Worm (Caenorhabditis elegans) whole organism, young adult: Measurements from ENCODE around the gene Y22D7AL.7.

ENCODE experiments used
- B0261.1 ChIP-seq: sonication (generic microtip); optimal IDR thresholded peaks from 2 replicates; lab custom pipeline; 2016; ENCODE audit warnings: mild to moderate bottlenecking, missing genetic modification characterization, moderate library complexity, missing compliant biosample characterization
- C17E4.6 ChIP-seq: fragments of 200-800 bp; sonication (Bioruptor generic); IDR thresholded peaks from 2 replicates; pipeline ENCODE4 v1.3.6; 2022; ENCODE audit warnings: missing genetic modification reagents, missing genetic modification characterization, missing compliant biosample characterization
- F22D6.2 ChIP-seq: sonication (generic microtip); optimal IDR thresholded peaks from 2 replicates; lab custom pipeline; 2016; ENCODE audit warnings: mild to moderate bottlenecking, missing genetic modification characterization, missing compliant biosample characterization
- F23B12.7 ChIP-seq: sonication (generic microtip); optimal IDR thresholded peaks from 2 replicates; lab custom pipeline; 2017; ENCODE audit warnings: missing genetic modification characterization, mild to moderate bottlenecking, missing compliant biosample characterization, antibody characterized with exemption, moderate library complexity; ENCODE audit not compliant: insufficient read depth
- F55B11.4 ChIP-seq: sonication (generic microtip); optimal IDR thresholded peaks from 2 replicates; lab custom pipeline; 2016; ENCODE audit warnings: missing compliant biosample characterization, missing genetic modification characterization, borderline replicate concordance; ENCODE audit not compliant: insufficient read depth
- F57C9.4 ChIP-seq: sonication (generic microtip); optimal IDR thresholded peaks from 2 replicates; lab custom pipeline; 2017; ENCODE audit warnings: mild to moderate bottlenecking, missing genetic modification characterization, missing compliant biosample characterization
- K11D2.4 ChIP-seq: fragments of 200-800 bp; sonication (Bioruptor generic); IDR thresholded peaks from 2 replicates; pipeline ENCODE4 v1.3.6; 2022; ENCODE audit warnings: missing genetic modification reagents, missing genetic modification characterization, missing compliant biosample characterization
- T26A5.8 ChIP-seq: sonication (generic microtip); optimal IDR thresholded peaks from 2 replicates; lab custom pipeline; 2016; ENCODE audit warnings: missing genetic modification characterization, missing compliant biosample characterization
- Y53F4B.3 ChIP-seq: fragments of 200-800 bp; sonication (Bioruptor generic); IDR thresholded peaks from 2 replicates; pipeline ENCODE4 v1.3.6; 2022; ENCODE audit warnings: missing genetic modification reagents, missing genetic modification characterization, missing compliant biosample characterization
- Y79H2A.3 ChIP-seq: fragments of 200-800 bp; sonication (Bioruptor generic); conservative IDR thresholded peaks from 2 replicates; pipeline ENCODE4 v1.3.6; 2022; ENCODE audit warnings: missing genetic modification reagents, missing genetic modification characterization, missing compliant biosample characterization
- Y95B8A.8 ChIP-seq: fragments of 200-800 bp; sonication (Bioruptor generic); IDR thresholded peaks from 2 replicates; pipeline ENCODE4 v1.3.6; 2022; ENCODE audit warnings: missing genetic modification reagents, missing genetic modification characterization, missing compliant biosample characterization
- atf-7 ChIP-seq: sonication (generic microtip); optimal IDR thresholded peaks from 2 replicates; lab custom pipeline; 2017; ENCODE audit warnings: mild to moderate bottlenecking, missing genetic modification characterization, missing compliant biosample characterization
- attf-3 ChIP-seq: fragments of 200-800 bp; sonication (Bioruptor generic); conservative IDR thresholded peaks from 2 replicates; pipeline ENCODE4 v1.3.6; 2022; ENCODE audit warnings: missing genetic modification reagents, missing genetic modification characterization, missing compliant biosample characterization
- attf-5 ChIP-seq: fragments of 200-800 bp; sonication (Bioruptor generic); optimal IDR thresholded peaks from 2 replicates; lab custom pipeline; 2018; ENCODE audit warnings: mild to moderate bottlenecking, missing genetic modification characterization, missing compliant biosample characterization
- bed-2 ChIP-seq: fragments of 200-800 bp; sonication (Bioruptor generic); IDR thresholded peaks from 2 replicates; pipeline ENCODE4 v1.3.6; 2022; ENCODE audit warnings: missing genetic modification reagents, missing genetic modification characterization, missing compliant biosample characterization
- ceh-27 ChIP-seq: fragments of 200-800 bp; sonication (Bioruptor generic); optimal IDR thresholded peaks from 2 replicates; lab custom pipeline; 2018; ENCODE audit warnings: mild to moderate bottlenecking, missing genetic modification characterization, moderate library complexity, missing compliant biosample characterization
- ceh-40 ChIP-seq: fragments of 200-800 bp; sonication (Bioruptor generic); IDR thresholded peaks from 2 replicates; pipeline ENCODE4 v1.3.6; 2022; ENCODE audit warnings: missing genetic modification characterization, missing compliant biosample characterization
- ceh-91 ChIP-seq: fragments of 200-800 bp; sonication (Bioruptor generic); IDR thresholded peaks from 2 replicates; pipeline ENCODE4 v1.3.6; 2022; ENCODE audit warnings: missing genetic modification reagents, missing genetic modification characterization, missing compliant biosample characterization
- chd-7 ChIP-seq: sonication (generic microtip); optimal IDR thresholded peaks from 2 replicates; lab custom pipeline; 2016; ENCODE audit warnings: mild to moderate bottlenecking, missing genetic modification characterization, moderate library complexity, missing compliant biosample characterization
- dpff-1 ChIP-seq: sonication (generic microtip); optimal IDR thresholded peaks from 2 replicates; lab custom pipeline; 2017; ENCODE audit warnings: mild to moderate bottlenecking, missing genetic modification characterization, missing compliant biosample characterization
- efl-1 ChIP-seq: fragments of 150-350 bp; optimal IDR thresholded peaks from 2 replicates; lab custom pipeline; 2014; ENCODE audit warnings: missing biosample characterization, missing genetic modification reagents, missing genetic modification characterization
- him-1 ChIP-seq: sonication (generic microtip); optimal IDR thresholded peaks from 2 replicates; lab custom pipeline; 2016; ENCODE audit warnings: missing genotype, missing genetic modification reagents, missing genetic modification characterization, missing compliant biosample characterization
- hmg-1.2 ChIP-seq: fragments of 200-800 bp; sonication (Bioruptor generic); IDR thresholded peaks from 2 replicates; pipeline ENCODE4 v1.3.6; 2022; ENCODE audit warnings: missing genetic modification reagents, missing genetic modification characterization, missing compliant biosample characterization
- hrde-1 ChIP-seq: sonication (generic microtip); optimal IDR thresholded peaks from 2 replicates; lab custom pipeline; 2016; ENCODE audit warnings: missing genetic modification characterization, mild to moderate bottlenecking, missing compliant biosample characterization, moderate library complexity, missing genotype, missing genetic modification reagents, borderline replicate concordance
- hsf-1 ChIP-seq: fragments of 200-800 bp; sonication (Bioruptor generic); IDR thresholded peaks from 2 replicates; pipeline ENCODE4 v1.3.6; 2022; ENCODE audit warnings: missing genetic modification reagents, missing genetic modification characterization, missing compliant biosample characterization
- let-607 ChIP-seq, 2 experiments: fragments of 200-800 bp in 1 of 2; sonication (Bioruptor generic) in 1 of 2; sonication (generic microtip) in 1 of 2; optimal IDR thresholded peaks; 2 replicates each; lab custom pipeline; 2016 to 2018; ENCODE audit warnings: mild to moderate bottlenecking in 2 of 2, missing compliant biosample characterization in 2 of 2, missing genetic modification characterization in 2 of 2, moderate library complexity in 2 of 2, missing genotype in 1 of 2
- lin-26 ChIP-seq: fragments of 200-800 bp; sonication (Bioruptor generic); IDR thresholded peaks from 2 replicates; pipeline ENCODE4 v1.3.6; 2022; ENCODE audit warnings: missing genetic modification reagents, missing genetic modification characterization, missing compliant biosample characterization
- lin-40 ChIP-seq: sonication (generic microtip); optimal IDR thresholded peaks from 2 replicates; lab custom pipeline; 2016; ENCODE audit warnings: missing genetic modification characterization, mild to moderate bottlenecking, missing compliant biosample characterization, missing genotype, missing genetic modification reagents
- lir-1 ChIP-seq: fragments of 200-800 bp; sonication (Bioruptor generic); conservative IDR thresholded peaks from 2 replicates; pipeline ENCODE4 v1.3.6; 2022; ENCODE audit warnings: missing genetic modification reagents, missing genetic modification characterization, missing compliant biosample characterization
- lsy-27 ChIP-seq: sonication (generic microtip); optimal IDR thresholded peaks from 2 replicates; lab custom pipeline; 2017; ENCODE audit warnings: missing genetic modification characterization, mild to moderate bottlenecking, missing compliant biosample characterization, antibody characterized with exemption, missing genotype, borderline replicate concordance; ENCODE audit not compliant: insufficient read depth
- madf-10 ChIP-seq: sonication (generic microtip); optimal IDR thresholded peaks from 2 replicates; lab custom pipeline; 2016; ENCODE audit warnings: mild to moderate bottlenecking, missing genetic modification characterization, missing compliant biosample characterization
- nhr-179 ChIP-seq: sonication (generic microtip); optimal IDR thresholded peaks from 2 replicates; lab custom pipeline; 2016; ENCODE audit warnings: mild to moderate bottlenecking, missing genetic modification characterization, missing compliant biosample characterization
- pbrm-1 ChIP-seq: fragments of 200-800 bp; sonication (Bioruptor generic); IDR thresholded peaks from 2 replicates; pipeline ENCODE4 v1.3.6; 2022; ENCODE audit warnings: missing genetic modification reagents, missing genetic modification characterization, missing compliant biosample characterization
- rpc-1 ChIP-seq, 2 experiments: fragments of 150-350 bp in 1 of 2; sonication (generic microtip) in 1 of 2; optimal IDR thresholded peaks; 2 replicates each; lab custom pipeline; 2014 to 2018; ENCODE audit warnings: missing biosample characterization in 1 of 2, missing genetic modification characterization in 1 of 2, missing genetic modification reagents in 1 of 2, missing genotype in 1 of 2
- sdz-38 ChIP-seq: sonication (generic microtip); optimal IDR thresholded peaks from 2 replicates; lab custom pipeline; 2016; ENCODE audit warnings: missing genotype, missing genetic modification characterization, missing compliant biosample characterization
- sea-2 ChIP-seq: fragments of 200-800 bp; sonication (Bioruptor generic); IDR thresholded peaks from 2 replicates; pipeline ENCODE4 v1.3.6; 2022; ENCODE audit warnings: missing genetic modification characterization, missing compliant biosample characterization
- snpc-1.3 ChIP-seq: sonication (generic microtip); optimal IDR thresholded peaks from 2 replicates; lab custom pipeline; 2017; ENCODE audit warnings: missing genetic modification characterization, mild to moderate bottlenecking, missing compliant biosample characterization, antibody characterized with exemption, moderate library complexity, missing genotype, missing genetic modification reagents; ENCODE audit not compliant: insufficient read depth
- sptf-2 ChIP-seq: fragments of 200-800 bp; sonication (Bioruptor generic); optimal IDR thresholded peaks from 2 replicates; lab custom pipeline; 2018; ENCODE audit warnings: mild to moderate bottlenecking, missing genetic modification characterization, missing compliant biosample characterization
- tbp1 ChIP-seq: fragments of 200-800 bp; sonication (Bioruptor generic); optimal IDR thresholded peaks from 2 replicates; lab custom pipeline; 2018; ENCODE audit warnings: mild to moderate bottlenecking, missing genetic modification characterization, missing compliant biosample characterization
- zim-3 ChIP-seq: sonication (generic microtip); optimal IDR thresholded peaks from 2 replicates; lab custom pipeline; 2017; ENCODE audit warnings: mild to moderate bottlenecking, missing genetic modification characterization, moderate library complexity, missing compliant biosample characterization
- ztf-18 ChIP-seq: sonication (generic microtip); optimal IDR thresholded peaks from 2 replicates; lab custom pipeline; 2016; ENCODE audit warnings: missing genotype, mild to moderate bottlenecking, missing genetic modification characterization, missing compliant biosample characterization
- ztf-26 ChIP-seq: sonication (generic microtip); optimal IDR thresholded peaks from 2 replicates; lab custom pipeline; 2017; ENCODE audit warnings: missing genetic modification characterization, missing compliant biosample characterization
- ztf-6 ChIP-seq: fragments of 200-800 bp; sonication (Bioruptor generic); IDR thresholded peaks from 2 replicates; pipeline ENCODE4 v1.3.6; 2022; ENCODE audit warnings: missing genetic modification reagents, missing genetic modification characterization, missing compliant biosample characterization

Y22D7AL.7 gene

ce11 chrIII:1600670-1601194, 24.2 kb downstream of the Y22D7AL.7 start, which contains the start of gene sms-3 (continued):
- peak; percentile 77 for TF ChIP-seq rpc-1 (optimal IDR thresholded peaks at IDR 0.05; lab: Kevin White, UChicago)
- TF ChIP-seq rpc-1 (tag; optimal IDR thresholded peaks at IDR 0.05; lab: Kevin White, UChicago): peak; percentile 91
- peak; percentile 33 for TF ChIP-seq ztf-26 (tag; lab: Kevin White, UChicago)
- TF ChIP-seq C17E4.6 (GFP tag; lab: Robert Waterston, UW): no peak
- TF ChIP-seq Y95B8A.8 (GFP tag; lab: Robert Waterston, UW): no peak
- peak; percentile 13 for TF ChIP-seq zim-3 (tag; lab: Kevin White, UChicago)
- TF ChIP-seq Y79H2A.3: no peak
- TF ChIP-seq let-607 (tag; optimal IDR thresholded peaks at IDR 0.05; lab: Kevin White, UChicago): peak in 1 of 2 experiments; percentile 1
- TF ChIP-seq chd-7 (tag; lab: Kevin White, UChicago): peak; percentile 53
- TF ChIP-seq sptf-2: no peak
- peak; percentile 0 for TF ChIP-seq ceh-27
- no peak for TF ChIP-seq nhr-179 (tag; lab: Kevin White, UChicago)
- peak; percentile 44 for TF ChIP-seq madf-10
- no peak for TF ChIP-seq K11D2.4 (GFP tag; lab: Robert Waterston, UW)
- TF ChIP-seq snpc-1.3: peak; percentile 64

DNA sequence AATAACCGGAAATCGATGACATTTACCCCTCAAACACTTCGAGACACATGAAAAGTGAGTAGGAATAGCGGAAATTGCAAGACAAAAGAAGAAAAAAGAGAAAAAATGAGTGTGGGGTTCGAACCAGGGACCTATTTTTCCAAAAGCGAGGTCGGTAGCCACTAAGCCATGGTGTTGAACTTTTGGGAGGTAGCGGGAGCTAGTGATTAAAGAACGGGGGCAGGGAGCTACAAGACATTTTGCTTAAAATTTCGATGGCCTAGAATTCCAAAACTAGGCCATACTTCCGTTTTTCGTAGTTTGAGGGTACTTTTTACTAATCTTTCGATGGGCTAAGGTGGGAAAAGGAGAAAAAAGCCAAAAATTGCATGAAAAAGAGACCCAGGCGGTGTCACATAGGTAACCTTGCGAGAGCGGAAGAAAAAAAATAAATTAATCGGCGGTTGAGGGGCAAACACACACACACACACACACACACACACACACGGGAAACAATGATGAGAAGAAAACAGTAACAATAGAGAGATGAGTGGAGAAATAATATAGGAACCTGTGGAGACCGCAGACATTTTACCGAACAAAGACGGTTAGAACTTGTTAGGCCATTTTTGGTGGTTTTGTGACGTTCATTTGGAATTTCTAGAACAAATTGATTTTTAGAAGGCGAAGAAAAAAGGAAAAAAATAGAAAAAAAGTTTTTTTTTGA, 25.1 kb downstream of the Y22D7AL.7 start:
- peak; percentile 52; the same call in 1 of the 2 replicates for TF ChIP-seq lir-1 (GFP tag; lab: Robert Waterston, UW)
- TF ChIP-seq attf-5 (GFP tag; lab: Kevin White, UChicago): peak; percentile 51
- peak; percentile 93 for TF ChIP-seq tbp1 (GFP tag; lab: Kevin White, UChicago)
- peak; percentile 67; the same call in 1 of the 2 replicates for TF ChIP-seq pbrm-1 (GFP tag; lab: Robert Waterston, UW)
- peak; percentile 72 for TF ChIP-seq atf-7 (tag; lab: Kevin White, UChicago)
- peak; percentile 79 for TF ChIP-seq rpc-1 (optimal IDR thresholded peaks at IDR 0.05; lab: Kevin White, UChicago)
- TF ChIP-seq rpc-1 (tag; optimal IDR thresholded peaks at IDR 0.05; lab: Kevin White, UChicago): peak; percentile 82
- TF ChIP-seq Y53F4B.3 (GFP tag; lab: Robert Waterston, UW): no peak
- no peak for TF ChIP-seq sdz-38 (tag; lab: Kevin White, UChicago)
- TF ChIP-seq dpff-1 (tag; lab: Kevin White, UChicago): no peak
- TF ChIP-seq bed-2 (GFP tag; lab: Robert Waterston, UW): 0 out of 2 replicates have a peak, but pooled peaks have one; percentile 27
- no peak for TF ChIP-seq lsy-27
- peak; percentile 44 for TF ChIP-seq hmg-1.2 (GFP tag; lab: Robert Waterston, UW)
- TF ChIP-seq ceh-40 (GFP tag; lab: Robert Waterston, UW): 0 out of 2 replicates have a peak, but pooled peaks have one; percentile 37
- peak; percentile 85; the same call in 1 of the 2 replicates for TF ChIP-seq lin-26
- peak; percentile 20 for TF ChIP-seq him-1 (tag; lab: Kevin White, UChicago)
- TF ChIP-seq hsf-1: no peak
- TF ChIP-seq sptf-2: no peak
- TF ChIP-seq efl-1 (GFP tag; lab: Kevin White, UChicago): no peak
- TF ChIP-seq attf-3 (GFP tag; lab: Robert Waterston, UW): peak; percentile 43; the same call in 1 of the 2 replicates
- 0 out of 2 replicates have a peak, but pooled peaks have one; percentile 15 for TF ChIP-seq K11D2.4 (GFP tag; lab: Robert Waterston, UW)
- no peak for TF ChIP-seq F57C9.4 (tag; lab: Kevin White, UChicago)
- peak; percentile 40 for TF ChIP-seq T26A5.8 (tag; lab: Kevin White, UChicago)
- TF ChIP-seq lin-40: no peak
- no peak for TF ChIP-seq ceh-27
- TF ChIP-seq ztf-26 (tag; lab: Kevin White, UChicago): no peak
- peak; percentile 56 for TF ChIP-seq hrde-1 (tag; lab: Kevin White, UChicago)
- TF ChIP-seq F23B12.7 (tag; lab: Kevin White, UChicago): peak; percentile 44
- no peak for TF ChIP-seq F55B11.4
- peak; percentile 88 for TF ChIP-seq B0261.1
- TF ChIP-seq ztf-18: peak; percentile 73
- peak; percentile 74; the same call in 1 of the 2 replicates for TF ChIP-seq ztf-6 (GFP tag; lab: Robert Waterston, UW)
- TF ChIP-seq nhr-179 (tag; lab: Kevin White, UChicago): no peak
- TF ChIP-seq F22D6.2: no peak
- TF ChIP-seq sea-2 (GFP tag; lab: Robert Waterston, UW): no peak
- TF ChIP-seq ceh-91 (GFP tag; lab: Robert Waterston, UW): no peak
